Worm (Caenorhabditis elegans) whole organism, young adult: Measurements from ENCODE around the gene Y56A3A.6.

Experiments
- B0019.2 ChIP-seq: fragments of 200-800 bp; sonication (Bioruptor generic); conservative IDR thresholded peaks from 2 replicates; pipeline ENCODE4 v1.3.6; 2022; ENCODE audit warnings: missing genetic modification reagents, missing genetic modification characterization, missing compliant biosample characterization
- B0261.1 ChIP-seq: sonication (generic microtip); optimal IDR thresholded peaks from 2 replicates; lab custom pipeline; 2016; ENCODE audit warnings: mild to moderate bottlenecking, missing genetic modification characterization, moderate library complexity, missing compliant biosample characterization
- C17E4.6 ChIP-seq: fragments of 200-800 bp; sonication (Bioruptor generic); IDR thresholded peaks from 2 replicates; pipeline ENCODE4 v1.3.6; 2022; ENCODE audit warnings: missing genetic modification reagents, missing genetic modification characterization, missing compliant biosample characterization
- F10E7.11 ChIP-seq: sonication (generic microtip); optimal IDR thresholded peaks from 2 replicates; lab custom pipeline; 2017; ENCODE audit warnings: mild to moderate bottlenecking, missing genetic modification characterization, moderate library complexity, missing compliant biosample characterization
- F22D6.2 ChIP-seq: sonication (generic microtip); optimal IDR thresholded peaks from 2 replicates; lab custom pipeline; 2016; ENCODE audit warnings: mild to moderate bottlenecking, missing genetic modification characterization, missing compliant biosample characterization
- F23B12.7 ChIP-seq: sonication (generic microtip); optimal IDR thresholded peaks from 2 replicates; lab custom pipeline; 2017; ENCODE audit warnings: missing genetic modification characterization, mild to moderate bottlenecking, missing compliant biosample characterization, antibody characterized with exemption, moderate library complexity; ENCODE audit not compliant: insufficient read depth
- F33H1.4 ChIP-seq: fragments of 200-800 bp; sonication (Bioruptor generic); IDR thresholded peaks from 2 replicates; pipeline ENCODE4 v1.3.6; 2022; ENCODE audit warnings: missing genetic modification reagents, missing genetic modification characterization, missing compliant biosample characterization
- F37B4.10 ChIP-seq: fragments of 200-800 bp; sonication (Bioruptor generic); IDR thresholded peaks from 2 replicates; pipeline ENCODE4 v1.3.6; 2022; ENCODE audit warnings: missing genetic modification characterization, missing compliant biosample characterization
- F49E8.2 ChIP-seq: sonication (generic microtip); optimal IDR thresholded peaks from 3 replicates; lab custom pipeline; 2017; ENCODE audit warnings: missing genetic modification characterization, mild to moderate bottlenecking, missing compliant biosample characterization, antibody characterized with exemption, moderate library complexity; ENCODE audit not compliant: insufficient read depth
- K11D2.4 ChIP-seq: fragments of 200-800 bp; sonication (Bioruptor generic); IDR thresholded peaks from 2 replicates; pipeline ENCODE4 v1.3.6; 2022; ENCODE audit warnings: missing genetic modification reagents, missing genetic modification characterization, missing compliant biosample characterization
- Y53G8AR.9 ChIP-seq: fragments of 200-800 bp; sonication (Bioruptor generic); conservative IDR thresholded peaks from 2 replicates; pipeline ENCODE4 v1.3.6; 2022; ENCODE audit warnings: missing genetic modification reagents, missing genetic modification characterization, missing compliant biosample characterization
- Y56A3A.18 ChIP-seq: fragments of 200-800 bp; sonication (Bioruptor generic); IDR thresholded peaks from 2 replicates; pipeline ENCODE4 v1.3.6; 2022; ENCODE audit warnings: missing genetic modification reagents, missing genetic modification characterization, missing compliant biosample characterization
- Y67H2A.10 ChIP-seq: fragments of 200-800 bp; sonication (Bioruptor generic); conservative IDR thresholded peaks from 2 replicates; pipeline ENCODE4 v1.3.6; 2022; ENCODE audit warnings: missing genetic modification reagents, missing genetic modification characterization, missing compliant biosample characterization
- aptf-3 ChIP-seq: fragments of 200-800 bp; sonication (Bioruptor generic); IDR thresholded peaks from 2 replicates; pipeline ENCODE4 v1.3.6; 2022; ENCODE audit warnings: missing genetic modification characterization, missing compliant biosample characterization
- atf-7 ChIP-seq: sonication (generic microtip); optimal IDR thresholded peaks from 2 replicates; lab custom pipeline; 2017; ENCODE audit warnings: mild to moderate bottlenecking, missing genetic modification characterization, missing compliant biosample characterization
- athp-1 ChIP-seq: sonication (generic microtip); optimal IDR thresholded peaks from 2 replicates; lab custom pipeline; 2017; ENCODE audit warnings: mild to moderate bottlenecking, missing genetic modification characterization, missing compliant biosample characterization
- attf-3 ChIP-seq: fragments of 200-800 bp; sonication (Bioruptor generic); conservative IDR thresholded peaks from 2 replicates; pipeline ENCODE4 v1.3.6; 2022; ENCODE audit warnings: missing genetic modification reagents, missing genetic modification characterization, missing compliant biosample characterization
- attf-6 ChIP-seq: fragments of 200-800 bp; sonication (Bioruptor generic); IDR thresholded peaks from 2 replicates; pipeline ENCODE4 v1.3.6; 2022; ENCODE audit warnings: missing genetic modification reagents, missing genetic modification characterization, missing compliant biosample characterization
- bed-1 ChIP-seq: fragments of 200-800 bp; sonication (Bioruptor generic); IDR thresholded peaks from 2 replicates; pipeline ENCODE4 v1.3.6; 2022; ENCODE audit warnings: missing genetic modification reagents, missing genetic modification characterization, missing compliant biosample characterization
- ccch-3 ChIP-seq: fragments of 200-800 bp; sonication (Bioruptor generic); optimal IDR thresholded peaks from 2 replicates; lab custom pipeline; 2018; ENCODE audit warnings: mild to moderate bottlenecking, missing genetic modification characterization, missing compliant biosample characterization
- ceh-100 ChIP-seq: fragments of 200-800 bp; sonication (Bioruptor generic); IDR thresholded peaks from 2 replicates; pipeline ENCODE4 v1.3.6; 2022; ENCODE audit warnings: missing genetic modification reagents, missing genetic modification characterization, missing compliant biosample characterization
- ceh-40 ChIP-seq: fragments of 200-800 bp; sonication (Bioruptor generic); IDR thresholded peaks from 2 replicates; pipeline ENCODE4 v1.3.6; 2022; ENCODE audit warnings: missing genetic modification characterization, missing compliant biosample characterization
- die-1 ChIP-seq: sonication (generic microtip); optimal IDR thresholded peaks from 2 replicates; lab custom pipeline; 2016; ENCODE audit warnings: missing genotype, mild to moderate bottlenecking, missing genetic modification characterization, missing compliant biosample characterization
- dox-1 ChIP-seq: fragments of 200-800 bp; sonication (Bioruptor generic); IDR thresholded peaks from 2 replicates; pipeline ENCODE4 v1.3.6; 2022; ENCODE audit warnings: missing genetic modification reagents, missing genetic modification characterization, missing compliant biosample characterization
- dpff-1 ChIP-seq: sonication (generic microtip); optimal IDR thresholded peaks from 2 replicates; lab custom pipeline; 2017; ENCODE audit warnings: mild to moderate bottlenecking, missing genetic modification characterization, missing compliant biosample characterization
- efl-1 ChIP-seq: fragments of 150-350 bp; optimal IDR thresholded peaks from 2 replicates; lab custom pipeline; 2014; ENCODE audit warnings: missing biosample characterization, missing genetic modification reagents, missing genetic modification characterization
- hlh-12 ChIP-seq: sonication (generic microtip); optimal IDR thresholded peaks from 2 replicates; lab custom pipeline; 2016; ENCODE audit warnings: missing genetic modification characterization, missing compliant biosample characterization
- hmg-1.2 ChIP-seq: fragments of 200-800 bp; sonication (Bioruptor generic); IDR thresholded peaks from 2 replicates; pipeline ENCODE4 v1.3.6; 2022; ENCODE audit warnings: missing genetic modification reagents, missing genetic modification characterization, missing compliant biosample characterization
- hrde-1 ChIP-seq: sonication (generic microtip); optimal IDR thresholded peaks from 2 replicates; lab custom pipeline; 2016; ENCODE audit warnings: missing genetic modification characterization, mild to moderate bottlenecking, missing compliant biosample characterization, moderate library complexity, missing genotype, missing genetic modification reagents, borderline replicate concordance
- lin-26 ChIP-seq: fragments of 200-800 bp; sonication (Bioruptor generic); IDR thresholded peaks from 2 replicates; pipeline ENCODE4 v1.3.6; 2022; ENCODE audit warnings: missing genetic modification reagents, missing genetic modification characterization, missing compliant biosample characterization
- lin-35 ChIP-seq, 3 experiments: fragments of 150-350 bp in 2 of 3; sonication (generic microtip) in 1 of 3; optimal IDR thresholded peaks; 2 replicates each; lab custom pipeline; 2014 to 2018; ENCODE audit warnings: missing biosample characterization in 3 of 3, missing genetic modification characterization in 3 of 3, missing genetic modification reagents in 3 of 3
- lir-1 ChIP-seq: fragments of 200-800 bp; sonication (Bioruptor generic); conservative IDR thresholded peaks from 2 replicates; pipeline ENCODE4 v1.3.6; 2022; ENCODE audit warnings: missing genetic modification reagents, missing genetic modification characterization, missing compliant biosample characterization
- lsl-1 ChIP-seq: fragments of 200-800 bp; sonication (Bioruptor generic); optimal IDR thresholded peaks from 2 replicates; lab custom pipeline; 2018; ENCODE audit warnings: mild to moderate bottlenecking, missing genetic modification characterization, moderate library complexity, missing compliant biosample characterization
- nhr-27 ChIP-seq: fragments of 200-800 bp; sonication (Bioruptor generic); optimal IDR thresholded peaks from 2 replicates; lab custom pipeline; 2018; ENCODE audit warnings: mild to moderate bottlenecking, missing genetic modification characterization, moderate library complexity, missing compliant biosample characterization
- nhr-90 ChIP-seq: sonication (generic microtip); optimal IDR thresholded peaks from 2 replicates; lab custom pipeline; 2016; ENCODE audit warnings: missing genotype, mild to moderate bottlenecking, missing genetic modification characterization, missing compliant biosample characterization
- rcor-1 ChIP-seq: fragments of 200-800 bp; sonication (Bioruptor generic); IDR thresholded peaks from 2 replicates; pipeline ENCODE4 v1.3.6; 2022; ENCODE audit warnings: missing genetic modification reagents, missing genetic modification characterization, missing compliant biosample characterization
- sea-2 ChIP-seq: fragments of 200-800 bp; sonication (Bioruptor generic); IDR thresholded peaks from 2 replicates; pipeline ENCODE4 v1.3.6; 2022; ENCODE audit warnings: missing genetic modification characterization, missing compliant biosample characterization
- snpc-1.1 ChIP-seq: sonication (generic microtip); optimal IDR thresholded peaks from 2 replicates; lab custom pipeline; 2017; ENCODE audit warnings: missing genetic modification characterization, mild to moderate bottlenecking, missing compliant biosample characterization, antibody characterized with exemption, moderate library complexity, missing genotype, missing genetic modification reagents; ENCODE audit not compliant: insufficient read depth
- tlf-1 ChIP-seq: fragments of 200-800 bp; sonication (Bioruptor generic); optimal IDR thresholded peaks from 2 replicates; lab custom pipeline; 2018; ENCODE audit warnings: mild to moderate bottlenecking, missing genetic modification characterization, missing compliant biosample characterization
- zfh-2 ChIP-seq: fragments of 200-800 bp; sonication (Bioruptor generic); conservative IDR thresholded peaks from 2 replicates; pipeline ENCODE4 v1.3.6; 2022; ENCODE audit warnings: missing genetic modification reagents, missing genetic modification characterization, missing compliant biosample characterization
- ztf-22 ChIP-seq: fragments of 200-800 bp; sonication (Bioruptor generic); optimal IDR thresholded peaks from 2 replicates; lab custom pipeline; 2018; ENCODE audit warnings: mild to moderate bottlenecking, missing genetic modification characterization, moderate library complexity, missing compliant biosample characterization
- ztf-26 ChIP-seq: sonication (generic microtip); optimal IDR thresholded peaks from 2 replicates; lab custom pipeline; 2017; ENCODE audit warnings: missing genetic modification characterization, missing compliant biosample characterization

Y56A3A.6 gene

DNA sequence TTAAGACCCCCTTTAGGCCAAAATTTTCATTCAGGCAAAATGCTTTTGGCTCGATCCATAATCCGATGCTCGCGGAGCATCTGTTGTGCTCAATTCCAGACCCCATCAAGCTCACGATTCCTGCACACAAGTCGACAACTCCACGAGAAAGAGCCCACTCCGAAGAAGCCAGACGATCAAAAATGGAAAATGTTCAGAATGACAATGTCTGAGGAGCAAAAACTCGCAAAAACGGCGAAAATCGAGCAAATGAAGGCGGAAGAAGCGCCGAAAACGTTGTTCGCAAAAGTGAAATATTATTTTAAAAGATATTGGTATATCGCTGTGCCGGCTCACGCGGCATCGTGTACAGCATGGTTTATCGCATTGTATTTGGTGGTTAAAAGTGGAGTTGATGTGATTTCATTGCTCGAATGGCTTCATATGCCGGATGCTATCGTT lies 43.1 kb upstream of the Y56A3A.6 start, which contains the start of gene Y56A3A.22 (continued):
- TF ChIP-seq efl-1 (GFP tag; lab: Kevin White, UChicago), result no peak
- TF ChIP-seq rcor-1 (GFP tag; lab: Robert Waterston, UW), result no peak
- no peak for TF ChIP-seq Y67H2A.10 (GFP tag; lab: Robert Waterston, UW)
- no peak for TF ChIP-seq lin-35 (GFP tag; optimal IDR thresholded peaks at IDR 0.05; lab: Kevin White, UChicago)
- TF ChIP-seq C17E4.6 (GFP tag; lab: Robert Waterston, UW), result 0 out of 2 replicates have a peak, but pooled peaks have one; percentile 50
- peak; percentile 32 for TF ChIP-seq F49E8.2 (tag; lab: Kevin White, UChicago)
- peak; percentile 49 for TF ChIP-seq dox-1 (GFP tag; lab: Robert Waterston, UW)
- TF ChIP-seq athp-1, result peak; percentile 81
- peak; percentile 22 for TF ChIP-seq ztf-22 (GFP tag; lab: Kevin White, UChicago)
- no peak for TF ChIP-seq F33H1.4
- TF ChIP-seq F22D6.2 (tag; lab: Kevin White, UChicago), result no peak
- no peak for TF ChIP-seq lsl-1 (GFP tag; lab: Kevin White, UChicago)
- TF ChIP-seq zfh-2 (GFP tag; lab: Robert Waterston, UW), result 0 out of 2 replicates have a peak, but pooled peaks have one; percentile 16
- TF ChIP-seq F10E7.11 (tag; lab: Kevin White, UChicago), result peak; percentile 20
- no peak for TF ChIP-seq ccch-3 (GFP tag; lab: Kevin White, UChicago)
- TF ChIP-seq Y53G8AR.9 (GFP tag; lab: Robert Waterston, UW), result peak; percentile 59
- TF ChIP-seq attf-6 (GFP tag; lab: Robert Waterston, UW), result peak; percentile 66
- peak; percentile 44 for TF ChIP-seq hrde-1 (tag; lab: Kevin White, UChicago)
- TF ChIP-seq snpc-1.1 (tag; lab: Kevin White, UChicago), result no peak
- no peak for TF ChIP-seq hlh-12 (tag; lab: Kevin White, UChicago)
- TF ChIP-seq nhr-27, result peak; percentile 6
- peak; percentile 71 for TF ChIP-seq tlf-1 (GFP tag; lab: Kevin White, UChicago)
- TF ChIP-seq B0019.2 (GFP tag; lab: Robert Waterston, UW), result no peak
- no peak for TF ChIP-seq attf-3 (GFP tag; lab: Robert Waterston, UW)
- peak; percentile 73; the same call in 1 of the 2 replicates for TF ChIP-seq aptf-3 (GFP tag; lab: Robert Waterston, UW)
- no peak for TF ChIP-seq K11D2.4 (GFP tag; lab: Robert Waterston, UW)
- TF ChIP-seq ceh-40 (GFP tag; lab: Robert Waterston, UW), result no peak
- TF ChIP-seq ztf-26 (tag; lab: Kevin White, UChicago), result no peak
- peak; percentile 28 for TF ChIP-seq B0261.1 (tag; lab: Kevin White, UChicago)
- TF ChIP-seq ceh-100 (GFP tag; lab: Robert Waterston, UW), result 0 out of 2 replicates have a peak, but pooled peaks have one; percentile 26
- peak; percentile 68 for TF ChIP-seq dpff-1
- no peak for TF ChIP-seq die-1 (tag; lab: Kevin White, UChicago)
- 0 out of 2 replicates have a peak, but pooled peaks have one; percentile 18 for TF ChIP-seq hmg-1.2 (GFP tag; lab: Robert Waterston, UW)
- TF ChIP-seq bed-1, result no peak
- TF ChIP-seq lin-26, result peak; percentile 55; the same call in 1 of the 2 replicates
- peak; percentile 57; the same call in 1 of the 2 replicates for TF ChIP-seq Y56A3A.18 (GFP tag; lab: Robert Waterston, UW)
- TF ChIP-seq F37B4.10 (GFP tag; lab: Robert Waterston, UW), result no peak
- TF ChIP-seq nhr-90 (tag; lab: Kevin White, UChicago), result no peak
- TF ChIP-seq F23B12.7 (tag; lab: Kevin White, UChicago), result no peak
- TF ChIP-seq atf-7, result peak; percentile 71
- no peak for TF ChIP-seq sea-2 (GFP tag; lab: Robert Waterston, UW)
- no peak for TF ChIP-seq lir-1
